Worm (Caenorhabditis elegans) whole organism, L1 larva: ENCODE data around the gene Y56A3A.22.

Experiments used
- blmp-1 ChIP-seq: fragments of 150-350 bp; optimal IDR thresholded peaks from 2 replicates; lab custom pipeline; 2014; ENCODE audit warnings: missing biosample characterization, missing genetic modification characterization
- efl-1 ChIP-seq, 4 experiments: fragments of 150-350 bp; optimal IDR thresholded peaks in 3 of 4; peaks in 1 of 4; 1 replicate in 1 of 4; 2 replicates in 3 of 4; lab custom pipeline; 2014; ENCODE audit warnings: missing biosample characterization in 2 of 4, missing genetic modification characterization in 2 of 4, missing genetic modification reagents in 2 of 4
- efl-3 ChIP-seq: fragments of 200-800 bp; sonication (Bioruptor generic); optimal IDR thresholded peaks from 2 replicates; lab custom pipeline; 2018; ENCODE audit warnings: mild to moderate bottlenecking, missing genetic modification characterization, missing compliant biosample characterization
- elt-3 ChIP-seq, 6 experiments: fragments of 150-350 bp in 1 of 6; sonication (generic microtip); optimal IDR thresholded peaks; 2 replicates each; lab custom pipeline; 2017 to 2018; ENCODE audit warnings: missing biosample characterization in 6 of 6, missing genetic modification characterization in 6 of 6, inconsistent platforms in 1 of 6
- hlh-17 ChIP-seq: fragments of 200-800 bp; sonication (Bioruptor generic); optimal IDR thresholded peaks from 2 replicates; lab custom pipeline; 2018; ENCODE audit warnings: missing genetic modification characterization, mild to moderate bottlenecking, missing compliant biosample characterization, moderate library complexity, borderline replicate concordance
- lir-3 ChIP-seq: sonication (generic microtip); optimal IDR thresholded peaks from 2 replicates; lab custom pipeline; 2016; ENCODE audit warnings: mild to moderate bottlenecking, missing genetic modification characterization, moderate library complexity, missing compliant biosample characterization; ENCODE audit not compliant: poor library complexity
- lsy-2 ChIP-seq, 2 experiments: fragments of 150-350 bp; optimal IDR thresholded peaks; 2 replicates each; lab custom pipeline; 2014; ENCODE audit warnings: missing biosample characterization in 2 of 2, missing genetic modification characterization in 2 of 2
- mep-1 ChIP-seq: fragments of 150-350 bp; optimal IDR thresholded peaks from 2 replicates; lab custom pipeline; 2014; ENCODE audit warnings: missing biosample characterization, missing genetic modification characterization
- nhr-90 ChIP-seq: sonication (generic microtip); optimal IDR thresholded peaks from 2 replicates; lab custom pipeline; 2016; ENCODE audit warnings: mild to moderate bottlenecking, missing genetic modification characterization, missing compliant biosample characterization; ENCODE audit not compliant: poor library complexity
- skn-1 ChIP-seq: fragments of 150-350 bp; optimal IDR thresholded peaks from 2 replicates; lab custom pipeline; 2014; ENCODE audit warnings: missing biosample characterization, missing genetic modification characterization
- tbx-2 ChIP-seq: sonication (generic microtip); optimal IDR thresholded peaks from 2 replicates; lab custom pipeline; 2016; ENCODE audit warnings: missing genetic modification characterization, missing compliant biosample characterization
- ztf-11 ChIP-seq, 2 experiments: sonication (generic microtip); optimal IDR thresholded peaks; 2 replicates each; lab custom pipeline; 2016 to 2017; ENCODE audit warnings: missing genetic modification characterization in 2 of 2, missing biosample characterization in 1 of 2, missing compliant biosample characterization in 1 of 2
- ztf-4 ChIP-seq: fragments of 150-350 bp; optimal IDR thresholded peaks from 2 replicates; lab custom pipeline; 2014; ENCODE audit warnings: missing biosample characterization, missing genetic modification characterization

- no peak for TF ChIP-seq tbx-2 (tag; lab: Kevin White, UChicago)
- no peak for TF ChIP-seq lsy-2 (tag; optimal IDR thresholded peaks at IDR 0.05; lab: Kevin White, UChicago)
- no peak for TF ChIP-seq skn-1 (tag; lab: Kevin White, UChicago)
- TF ChIP-seq efl-3 (GFP tag; lab: Kevin White, UChicago): no peak
- no peak for TF ChIP-seq efl-1 (optimal IDR thresholded peaks at IDR 0.05; lab: Kevin White, UChicago)
- TF ChIP-seq efl-1 (GFP tag; optimal IDR thresholded peaks at IDR 0.05 in 1 of 2; lab: Kevin White, UChicago): no peak
- TF ChIP-seq elt-3 (tag; optimal IDR thresholded peaks at IDR 0.05; lab: Kevin White, UChicago): no peak
- TF ChIP-seq ztf-4 (tag; lab: Kevin White, UChicago): no peak
- no peak for TF ChIP-seq lir-3 (tag; lab: Kevin White, UChicago)
- TF ChIP-seq nhr-90: no peak
- no peak for TF ChIP-seq hlh-17 (GFP tag; lab: Kevin White, UChicago)
- no peak for TF ChIP-seq blmp-1
- no peak for TF ChIP-seq ztf-11 (tag; optimal IDR thresholded peaks at IDR 0.05; lab: Kevin White, UChicago)
- no peak for TF ChIP-seq mep-1
Observed at ce11 chrIII:11902782-11903181, 18.7 kb upstream of the Y56A3A.22 start.
